Worm (Caenorhabditis elegans): ENCODE data around the gene F13H8.2.

DNA sequence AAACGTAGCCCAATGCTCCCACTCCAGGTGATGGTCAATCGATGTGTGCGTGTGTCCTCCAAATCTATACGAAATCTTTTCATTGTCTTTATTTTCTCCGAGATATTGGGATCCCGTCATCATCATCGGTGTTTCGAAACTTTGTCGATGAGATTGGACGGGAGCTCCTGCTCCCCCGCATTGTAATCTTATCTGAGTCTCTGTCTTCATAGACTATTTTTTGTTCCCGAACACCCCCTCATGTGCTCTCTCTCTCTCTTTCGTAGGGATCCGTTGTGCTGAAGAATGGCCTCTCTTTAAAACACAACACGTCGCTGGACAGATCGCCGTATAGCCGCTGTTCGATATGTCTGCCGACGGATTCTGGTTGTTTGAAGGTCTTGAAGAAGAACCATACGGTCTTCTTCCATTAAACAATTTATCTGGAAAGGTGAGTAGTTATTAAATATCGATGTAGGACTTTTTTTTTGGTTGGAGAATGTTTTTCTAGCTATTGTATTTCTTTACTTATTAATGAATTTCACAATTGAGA is 33.1 kb downstream of the F13H8.2 start, which contains the start of gene C29F5.1:
- no peak for TF ChIP-seq elt-1 (tag; optimal IDR thresholded peaks at IDR 0.05)
- no peak for TF ChIP-seq tbx-2 (tag; optimal IDR thresholded peaks at IDR 0.05)
- TF ChIP-seq egl-27 (tag; optimal IDR thresholded peaks at IDR 0.05) = no peak
- no peak for TF ChIP-seq ztf-11 (tag; optimal IDR thresholded peaks at IDR 0.05)
- TF ChIP-seq unc-62 (GFP tag; optimal IDR thresholded peaks at IDR 0.05) = no peak
- no peak for TF ChIP-seq zag-1 (tag; optimal IDR thresholded peaks at IDR 0.05)
- TF ChIP-seq ceh-82 (tag; optimal IDR thresholded peaks at IDR 0.05) = no peak
- no peak for TF ChIP-seq ama-1 (optimal IDR thresholded peaks at IDR 0.05)
- TF ChIP-seq pqm-1 (tag; optimal IDR thresholded peaks at IDR 0.05) = no peak
